Worm (Caenorhabditis elegans) whole organism, L4/young adult: ENCODE measurements around the gene C26D10.7.

ENCODE experiments used
- W03F9.2 ChIP-seq: fragments of 150-350 bp; optimal IDR thresholded peaks from 2 replicates; lab custom pipeline; 2014; ENCODE audit warnings: missing biosample characterization, missing genetic modification characterization
- dao-5 ChIP-seq: sonication (generic microtip); optimal IDR thresholded peaks from 2 replicates; lab custom pipeline; 2016; ENCODE audit warnings: missing genotype, missing genetic modification characterization, moderate library complexity, missing compliant biosample characterization
- him-1 ChIP-seq: sonication (generic microtip); optimal IDR thresholded peaks from 2 replicates; lab custom pipeline; 2016; ENCODE audit warnings: missing genotype, missing genetic modification reagents, missing genetic modification characterization, missing compliant biosample characterization

The C26D10.7 gene

ce11 chrII:8385561-8385960 lies 51.8 kb downstream of the C26D10.7 start:
- TF ChIP-seq W03F9.2 (tag; lab: Kevin White, UChicago): no peak
- no peak for TF ChIP-seq dao-5 (tag; lab: Kevin White, UChicago)
- no peak for TF ChIP-seq him-1 (tag; lab: Kevin White, UChicago)
